Worm (Caenorhabditis elegans) whole organism, L2 larva: Measurements from ENCODE around the gene BE0003N10.6.

Experiments
- C34F6.9 ChIP-seq: fragments of 150-350 bp; optimal IDR thresholded peaks from 2 replicates; lab custom pipeline; 2014; ENCODE audit warnings: missing biosample characterization, missing genetic modification characterization
- F13H6.1 ChIP-seq: sonication (generic microtip); optimal IDR thresholded peaks from 2 replicates; lab custom pipeline; 2016; ENCODE audit warnings: missing genetic modification characterization, missing compliant biosample characterization
- Y55F3AM.14 ChIP-seq: fragments of 200-800 bp; sonication (Bioruptor generic); optimal IDR thresholded peaks from 2 replicates; lab custom pipeline; 2018; ENCODE audit warnings: mild to moderate bottlenecking, missing genetic modification characterization, missing compliant biosample characterization
- ZK546.5 ChIP-seq: sonication (generic microtip); optimal IDR thresholded peaks from 2 replicates; lab custom pipeline; 2017; ENCODE audit warnings: missing biosample characterization, missing genetic modification characterization
- aly-2 ChIP-seq: fragments of 150-350 bp; optimal IDR thresholded peaks from 2 replicates; lab custom pipeline; 2014; ENCODE audit warnings: missing biosample characterization, missing genetic modification characterization
- ceh-16 ChIP-seq: fragments of 150-350 bp; optimal IDR thresholded peaks from 2 replicates; lab custom pipeline; 2014; ENCODE audit warnings: missing biosample characterization, missing genetic modification characterization
- crh-2 ChIP-seq: sonication (generic microtip); optimal IDR thresholded peaks from 2 replicates; lab custom pipeline; 2017; ENCODE audit warnings: missing biosample characterization, missing genetic modification characterization
- dmd-4 ChIP-seq: sonication (generic microtip); optimal IDR thresholded peaks from 2 replicates; lab custom pipeline; 2017; ENCODE audit warnings: missing biosample characterization, missing genetic modification characterization
- egl-27 ChIP-seq: sonication (generic microtip); optimal IDR thresholded peaks from 3 replicates; lab custom pipeline; 2017; ENCODE audit warnings: missing biosample characterization, missing genetic modification reagents, missing genetic modification characterization
- elt-3 ChIP-seq: sonication (generic microtip); optimal IDR thresholded peaks from 2 replicates; lab custom pipeline; 2017; ENCODE audit warnings: missing biosample characterization, missing genetic modification characterization
- fos-1 ChIP-seq: fragments of 150-350 bp; optimal IDR thresholded peaks from 2 replicates; lab custom pipeline; 2014; ENCODE audit warnings: missing biosample characterization, missing genetic modification characterization
- gmeb-1 ChIP-seq: fragments of 150-350 bp; optimal IDR thresholded peaks from 2 replicates; lab custom pipeline; 2014; ENCODE audit warnings: missing biosample characterization, missing genetic modification characterization
- lin-11 ChIP-seq: fragments of 150-350 bp; sonication (generic microtip); optimal IDR thresholded peaks from 2 replicates; lab custom pipeline; 2014; ENCODE audit warnings: missing biosample characterization, missing genetic modification characterization, inconsistent platforms, mixed read lengths
- lin-13 ChIP-seq: fragments of 150-350 bp; optimal IDR thresholded peaks from 2 replicates; lab custom pipeline; 2014; ENCODE audit warnings: missing biosample characterization, missing genetic modification reagents, missing genetic modification characterization
- lsy-2 ChIP-seq, 2 experiments: fragments of 150-350 bp in 1 of 2; sonication (generic microtip) in 1 of 2; optimal IDR thresholded peaks; 2 replicates each; lab custom pipeline; 2014 to 2017; ENCODE audit warnings: missing biosample characterization in 2 of 2, missing genetic modification characterization in 2 of 2
- mab-5 ChIP-seq: fragments of 150-350 bp; optimal IDR thresholded peaks from 2 replicates; lab custom pipeline; 2014; ENCODE audit warnings: missing biosample characterization, missing genetic modification characterization
- mbf-1 ChIP-seq: sonication (generic microtip); optimal IDR thresholded peaks from 2 replicates; lab custom pipeline; 2017; ENCODE audit warnings: missing biosample characterization, missing genetic modification characterization
- mdl-1 ChIP-seq, 2 experiments: fragments of 150-350 bp in 1 of 2; sonication (generic microtip) in 1 of 2; optimal IDR thresholded peaks; 2 replicates each; lab custom pipeline; 2017; ENCODE audit warnings: missing biosample characterization in 2 of 2, missing genetic modification characterization in 2 of 2
- nhr-11 ChIP-seq: fragments of 150-350 bp; optimal IDR thresholded peaks from 2 replicates; lab custom pipeline; 2014; ENCODE audit warnings: missing biosample characterization, missing genetic modification characterization
- nhr-129 ChIP-seq: fragments of 150-350 bp; optimal IDR thresholded peaks from 2 replicates; lab custom pipeline; 2014; ENCODE audit warnings: missing biosample characterization, missing genetic modification characterization
- nhr-21 ChIP-seq: fragments of 150-350 bp; optimal IDR thresholded peaks from 2 replicates; lab custom pipeline; 2014; ENCODE audit warnings: missing biosample characterization, missing genetic modification characterization
- nhr-23 ChIP-seq: fragments of 150-350 bp; optimal IDR thresholded peaks from 2 replicates; lab custom pipeline; 2014; ENCODE audit warnings: missing biosample characterization, missing genetic modification reagents, missing genetic modification characterization
- nhr-237 ChIP-seq: fragments of 150-350 bp; optimal IDR thresholded peaks from 2 replicates; lab custom pipeline; 2014; ENCODE audit warnings: missing biosample characterization, missing genetic modification characterization
- nhr-6 ChIP-seq: fragments of 150-350 bp; optimal IDR thresholded peaks from 2 replicates; lab custom pipeline; 2014; ENCODE audit warnings: missing biosample characterization, missing genetic modification characterization
- nhr-77 ChIP-seq: fragments of 150-350 bp; optimal IDR thresholded peaks from 2 replicates; lab custom pipeline; 2014; ENCODE audit warnings: missing biosample characterization, missing genetic modification characterization
- skn-1 ChIP-seq: sonication (generic microtip); optimal IDR thresholded peaks from 2 replicates; lab custom pipeline; 2017; ENCODE audit warnings: missing biosample characterization, missing genetic modification characterization
- sma-9 ChIP-seq, 2 experiments: fragments of 150-350 bp in 1 of 2; sonication (generic microtip) in 1 of 2; optimal IDR thresholded peaks; 2 replicates each; lab custom pipeline; 2014 to 2016; ENCODE audit warnings: missing genetic modification characterization in 2 of 2, mild to moderate bottlenecking in 1 of 2, missing biosample characterization in 1 of 2, missing compliant biosample characterization in 1 of 2, missing genetic modification reagents in 1 of 2, moderate library complexity in 1 of 2
- snpc-4 ChIP-seq: fragments of 150-350 bp; optimal IDR thresholded peaks from 2 replicates; lab custom pipeline; 2014; ENCODE audit warnings: missing biosample characterization, missing genetic modification characterization
- unc-55 ChIP-seq: fragments of 150-350 bp; sonication (generic microtip); optimal IDR thresholded peaks from 3 replicates; lab custom pipeline; 2014; ENCODE audit warnings: missing biosample characterization, missing genetic modification reagents, missing genetic modification characterization
- unc-62 ChIP-seq: fragments of 150-350 bp; optimal IDR thresholded peaks from 2 replicates; lab custom pipeline; 2014; ENCODE audit warnings: missing biosample characterization, missing genetic modification reagents, missing genetic modification characterization
- zag-1 ChIP-seq: fragments of 150-350 bp; optimal IDR thresholded peaks from 2 replicates; lab custom pipeline; 2014; ENCODE audit warnings: missing biosample characterization, missing genetic modification characterization
- ztf-1 ChIP-seq: fragments of 200-800 bp; sonication (Bioruptor generic); conservative IDR thresholded peaks from 2 replicates; pipeline ENCODE4 v1.3.6; 2022; ENCODE audit warnings: missing genetic modification characterization, missing compliant biosample characterization

BE0003N10.6 gene

ce11 chrIII:1028233-1028632 is 31.6 kb downstream of the BE0003N10.6 start:
- TF ChIP-seq lsy-2 (tag; optimal IDR thresholded peaks at IDR 0.05; lab: Kevin White, UChicago) (no peak), snpc-4 (tag; lab: Kevin White, UChicago) (no peak), sma-9 (GFP tag; optimal IDR thresholded peaks at IDR 0.05; lab: Kevin White, UChicago) (peak; percentile 16), sma-9 (tag; optimal IDR thresholded peaks at IDR 0.05; lab: Kevin White, UChicago) (no peak), dmd-4 (no peak), mdl-1 (tag; optimal IDR thresholded peaks at IDR 0.05; lab: Kevin White, UChicago) (no peak), C34F6.9 (tag; lab: Kevin White, UChicago) (no peak), aly-2 (tag; lab: Kevin White, UChicago) (no peak), nhr-129 (no peak), nhr-77 (tag; lab: Kevin White, UChicago) (no peak), unc-55 (GFP tag; lab: Kevin White, UChicago) (no peak), fos-1 (tag; lab: Kevin White, UChicago) (peak; percentile 88)

ce11 chrIII:1026261-1026660 is 33.6 kb downstream of the BE0003N10.6 start, which contains the start of gene clc-25:
Gene clc-25, minus strand, starts transcription at chrIII:1026361.
- TF ChIP-seq fos-1 (tag; lab: Kevin White, UChicago) (peak; percentile 58), F13H6.1 (tag; lab: Kevin White, UChicago) (no peak), lin-13 (no peak)

- TF ChIP-seq fos-1 (tag; lab: Kevin White, UChicago) (peak; percentile 37), zag-1 (tag; lab: Kevin White, UChicago) (no peak)
These were observed 39.1 kb downstream of the BE0003N10.6 start, which contains the start of gene clc-23 for ce11 chrIII:1020732-1021131. Gene clc-23, plus strand, starts transcription at chrIII:1020954.

- TF ChIP-seq nhr-129: no peak
- TF ChIP-seq fos-1 (tag; lab: Kevin White, UChicago): no peak
- no peak for TF ChIP-seq crh-2 (tag; lab: Kevin White, UChicago)
- no peak for TF ChIP-seq skn-1 (tag; lab: Kevin White, UChicago)
- no peak for TF ChIP-seq mbf-1 (tag; lab: Kevin White, UChicago)
- TF ChIP-seq nhr-77 (tag; lab: Kevin White, UChicago): no peak
- TF ChIP-seq lsy-2 (tag; optimal IDR thresholded peaks at IDR 0.05; lab: Kevin White, UChicago): no peak
- no peak for TF ChIP-seq mab-5
- no peak for TF ChIP-seq ceh-16
- no peak for TF ChIP-seq nhr-11 (tag; lab: Kevin White, UChicago)
- TF ChIP-seq dmd-4: no peak
- no peak for TF ChIP-seq sma-9 (GFP tag; optimal IDR thresholded peaks at IDR 0.05; lab: Kevin White, UChicago)
- TF ChIP-seq sma-9 (tag; optimal IDR thresholded peaks at IDR 0.05; lab: Kevin White, UChicago): no peak
These were observed 43.8 kb downstream of the BE0003N10.6 start, which contains the start of gene Y34F4.3 for ce11 chrIII:1016080-1016479. Gene Y34F4.3, minus strand, starts transcription at chrIII:1016180.

- TF ChIP-seq nhr-237 (tag; lab: Kevin White, UChicago): no peak
- TF ChIP-seq nhr-6 (tag; lab: Kevin White, UChicago): no peak
- TF ChIP-seq mdl-1 (tag; optimal IDR thresholded peaks at IDR 0.05; lab: Kevin White, UChicago): no peak
- no peak for TF ChIP-seq C34F6.9 (tag; lab: Kevin White, UChicago)
- no peak for TF ChIP-seq ceh-16
- TF ChIP-seq nhr-129: no peak
These were observed 50.1 kb downstream of the BE0003N10.6 start, which contains the start of gene clc-24 for ce11 chrIII:1009775-1010174. Gene clc-24, plus strand, starts transcription at chrIII:1010037.

ce11 chrIII:1008091-1008490 is 51.8 kb downstream of the BE0003N10.6 start, which contains the start of gene clc-27:
Gene clc-27, plus strand, starts transcription at chrIII:1008391.
- TF ChIP-seq Y55F3AM.14 (no peak), nhr-21 (no peak), nhr-23 (tag; lab: Kevin White, UChicago) (no peak), ztf-1 (GFP tag; lab: Robert Waterston, UW) (no peak), sma-9 (GFP tag; optimal IDR thresholded peaks at IDR 0.05; lab: Kevin White, UChicago) (no peak), sma-9 (tag; optimal IDR thresholded peaks at IDR 0.05; lab: Kevin White, UChicago) (no peak), aly-2 (tag; lab: Kevin White, UChicago) (no peak), crh-2 (tag; lab: Kevin White, UChicago) (no peak), nhr-6 (tag; lab: Kevin White, UChicago) (no peak), nhr-11 (tag; lab: Kevin White, UChicago) (no peak), lin-11 (tag; lab: Kevin White, UChicago) (no peak), unc-62 (GFP tag; lab: Kevin White, UChicago) (no peak), egl-27 (no peak), elt-3 (no peak), ZK546.5 (tag; lab: Kevin White, UChicago) (no peak), gmeb-1 (tag; lab: Kevin White, UChicago) (no peak), mab-5 (no peak), mbf-1 (tag; lab: Kevin White, UChicago) (no peak)
